Fruit fly (Drosophila melanogaster): ENCODE results near the gene CG11555.

- no peak for TF ChIP-seq usp (GFP tag; optimal IDR thresholded peaks at IDR 0.05)
- TF ChIP-seq pan (optimal IDR thresholded peaks at IDR 0.05): no peak
- no peak for TF ChIP-seq CG8478 (optimal IDR thresholded peaks at IDR 0.05)
- TF ChIP-seq psq (optimal IDR thresholded peaks at IDR 0.05): no peak
- TF ChIP-seq EcR (GFP tag; optimal IDR thresholded peaks at IDR 0.05): peak in 1 of 2 experiments; percentile 4
Measured at dm6 chr2L:286421-286820, 12.8 kb downstream of the CG11555 start.
